Worm (Caenorhabditis elegans) whole organism, L4 larva: ENCODE measurements around the gene sqt-1.
A peak's percentile ranks its signal among the peaks of the same experiment; 100 is the strongest.

Experiments
- D1046.2 ChIP-seq: fragments of 200-800 bp; sonication (Bioruptor generic); IDR thresholded peaks from 2 replicates; pipeline ENCODE4 v1.3.6; 2022; ENCODE audit warnings: missing genetic modification characterization, missing compliant biosample characterization
- F26F4.8 ChIP-seq: fragments of 200-800 bp; sonication (Bioruptor generic); conservative IDR thresholded peaks from 2 replicates; pipeline ENCODE4 v1.3.6; 2022; ENCODE audit warnings: missing genetic modification characterization, missing compliant biosample characterization
- F37D6.2 ChIP-seq: sonication (generic microtip); optimal IDR thresholded peaks from 2 replicates; lab custom pipeline; 2016; ENCODE audit warnings: mild to moderate bottlenecking, missing genetic modification characterization, missing compliant biosample characterization
- F44E2.7 ChIP-seq: fragments of 200-800 bp; sonication (Bioruptor generic); IDR thresholded peaks from 2 replicates; pipeline ENCODE4 v2.1.2; 2022; ENCODE audit warnings: missing genetic modification characterization, missing compliant biosample characterization
- R02D3.7 ChIP-seq: fragments of 150-350 bp; sonication (generic microtip); optimal IDR thresholded peaks from 3 replicates; lab custom pipeline; 2014; ENCODE audit warnings: missing biosample characterization, missing genetic modification characterization
- T20F7.1 ChIP-seq: fragments of 200-800 bp; sonication (Bioruptor generic); optimal IDR thresholded peaks from 2 replicates; lab custom pipeline; 2018; ENCODE audit warnings: mild to moderate bottlenecking, missing genetic modification characterization, missing compliant biosample characterization
- T26A8.4 ChIP-seq: fragments of 200-800 bp; sonication (Bioruptor generic); IDR thresholded peaks from 2 replicates; pipeline ENCODE4 v1.3.6; 2022; ENCODE audit warnings: missing genetic modification characterization, missing compliant biosample characterization
- Y105C5A.15 ChIP-seq: fragments of 200-800 bp; sonication (Bioruptor generic); IDR thresholded peaks from 2 replicates; pipeline ENCODE4 v1.3.6; 2022; ENCODE audit warnings: missing genetic modification characterization, missing compliant biosample characterization
- ZK546.5 ChIP-seq, 2 experiments: sonication (generic microtip); optimal IDR thresholded peaks; 2 replicates each; lab custom pipeline; 2017; ENCODE audit warnings: missing biosample characterization in 2 of 2, missing genetic modification characterization in 2 of 2
- aha-1 ChIP-seq: fragments of 150-350 bp; peaks from one replicate; lab custom pipeline; 2014; ENCODE audit warnings: missing biosample characterization, missing genetic modification characterization
- arid-1 ChIP-seq: fragments of 200-800 bp; sonication (Bioruptor generic); conservative IDR thresholded peaks from 2 replicates; pipeline ENCODE4 v1.3.6; 2022; ENCODE audit warnings: missing genetic modification reagents, missing genetic modification characterization, missing compliant biosample characterization
- ceh-82 ChIP-seq: sonication (generic microtip); optimal IDR thresholded peaks from 2 replicates; lab custom pipeline; 2017; ENCODE audit warnings: missing biosample characterization, missing genetic modification characterization
- daf-8 ChIP-seq: fragments of 200-800 bp; sonication (Bioruptor generic); IDR thresholded peaks from 2 replicates; pipeline ENCODE4 v1.3.6; 2022; ENCODE audit warnings: missing genetic modification characterization, missing compliant biosample characterization
- dmd-6 ChIP-seq: fragments of 200-800 bp; sonication (Bioruptor generic); IDR thresholded peaks from 2 replicates; pipeline ENCODE4 v1.3.6; 2022; ENCODE audit warnings: missing genetic modification reagents, missing genetic modification characterization, missing compliant biosample characterization
- dmd-8 ChIP-seq: fragments of 200-800 bp; sonication (Bioruptor generic); IDR thresholded peaks from 2 replicates; pipeline ENCODE4 v1.3.6; 2022; ENCODE audit warnings: missing genetic modification characterization, missing compliant biosample characterization
- dpl-1 ChIP-seq: fragments of 150-350 bp; optimal IDR thresholded peaks from 2 replicates; lab custom pipeline; 2014; ENCODE audit warnings: missing biosample characterization, missing genetic modification reagents, missing genetic modification characterization
- duxl-1 ChIP-seq: sonication (generic microtip); optimal IDR thresholded peaks from 2 replicates; lab custom pipeline; 2016; ENCODE audit warnings: mild to moderate bottlenecking, missing genetic modification characterization, moderate library complexity, missing compliant biosample characterization; ENCODE audit not compliant: poor library complexity
- fos-1 ChIP-seq: fragments of 150-350 bp; optimal IDR thresholded peaks from 2 replicates; lab custom pipeline; 2014; ENCODE audit warnings: missing biosample characterization, missing genetic modification characterization
- gei-8 ChIP-seq: fragments of 200-800 bp; sonication (Bioruptor generic); optimal IDR thresholded peaks from 2 replicates; lab custom pipeline; 2018; ENCODE audit warnings: mild to moderate bottlenecking, missing genetic modification characterization, missing compliant biosample characterization
- lin-13 ChIP-seq: fragments of 150-350 bp; optimal IDR thresholded peaks from 2 replicates; lab custom pipeline; 2014; ENCODE audit warnings: missing biosample characterization, missing genetic modification reagents, missing genetic modification characterization
- lin-15B ChIP-seq: fragments of 150-350 bp; sonication (generic microtip); optimal IDR thresholded peaks from 3 replicates; lab custom pipeline; 2014; ENCODE audit warnings: missing biosample characterization, missing genetic modification characterization
- lin-38 ChIP-seq: fragments of 200-800 bp; sonication (Bioruptor generic); IDR thresholded peaks from 2 replicates; pipeline ENCODE4 v1.3.6; 2022; ENCODE audit warnings: missing genetic modification reagents, missing genetic modification characterization, missing compliant biosample characterization
- lin-39 ChIP-seq: fragments of 150-350 bp; optimal IDR thresholded peaks from 2 replicates; lab custom pipeline; 2014; ENCODE audit warnings: missing biosample characterization, missing genetic modification reagents, missing genetic modification characterization
- lsy-2 ChIP-seq, 2 experiments: fragments of 150-350 bp in 1 of 2; sonication (generic microtip) in 1 of 2; optimal IDR thresholded peaks; 2 replicates each; lab custom pipeline; 2014 to 2017; ENCODE audit warnings: missing biosample characterization in 2 of 2, missing genetic modification characterization in 2 of 2
- madf-9 ChIP-seq: fragments of 200-800 bp; sonication (Bioruptor generic); conservative IDR thresholded peaks from 2 replicates; pipeline ENCODE4 v1.3.6; 2022; ENCODE audit warnings: missing genetic modification reagents, missing genetic modification characterization, missing compliant biosample characterization
- mes-2 ChIP-seq: sonication (generic microtip); optimal IDR thresholded peaks from 2 replicates; lab custom pipeline; 2016; ENCODE audit warnings: missing genotype, mild to moderate bottlenecking, missing genetic modification characterization, missing compliant biosample characterization; ENCODE audit not compliant: poor library complexity, severe bottlenecking
- nhr-10 ChIP-seq: fragments of 150-350 bp; optimal IDR thresholded peaks from 2 replicates; lab custom pipeline; 2014; ENCODE audit warnings: missing biosample characterization, missing genetic modification characterization
- nhr-111 ChIP-seq: fragments of 200-800 bp; sonication (Bioruptor generic); optimal IDR thresholded peaks from 2 replicates; lab custom pipeline; 2018; ENCODE audit warnings: mild to moderate bottlenecking, missing genetic modification characterization, missing compliant biosample characterization
- nhr-28 ChIP-seq: fragments of 150-350 bp; optimal IDR thresholded peaks from 2 replicates; lab custom pipeline; 2014; ENCODE audit warnings: missing biosample characterization, missing genetic modification characterization
- sdz-12 ChIP-seq: fragments of 200-800 bp; sonication (Bioruptor generic); optimal IDR thresholded peaks from 2 replicates; lab custom pipeline; 2018; ENCODE audit warnings: mild to moderate bottlenecking, missing genetic modification characterization, missing compliant biosample characterization
- set-16 ChIP-seq: fragments of 200-800 bp; sonication (Bioruptor generic); IDR thresholded peaks from 2 replicates; pipeline ENCODE4 v1.3.6; 2022; ENCODE audit warnings: missing genetic modification reagents, missing genetic modification characterization, missing compliant biosample characterization
- skn-1 ChIP-seq: fragments of 150-350 bp; optimal IDR thresholded peaks from 2 replicates; lab custom pipeline; 2014; ENCODE audit warnings: missing biosample characterization, missing genetic modification characterization
- snpc-4 ChIP-seq: fragments of 150-350 bp; optimal IDR thresholded peaks from 2 replicates; lab custom pipeline; 2014; ENCODE audit warnings: missing biosample characterization, missing genetic modification characterization
- tag-97 ChIP-seq: fragments of 200-800 bp; sonication (Bioruptor generic); IDR thresholded peaks from 2 replicates; pipeline ENCODE4 v1.3.6; 2022; ENCODE audit warnings: missing genetic modification characterization, missing compliant biosample characterization
- tra-1 ChIP-seq: fragments of 200-800 bp; sonication (Bioruptor generic); IDR thresholded peaks from 2 replicates; pipeline ENCODE4 v1.3.6; 2022; ENCODE audit warnings: missing genetic modification reagents, missing genetic modification characterization, missing compliant biosample characterization
- unc-130 ChIP-seq: sonication (generic microtip); optimal IDR thresholded peaks from 2 replicates; lab custom pipeline; 2016; ENCODE audit warnings: missing genetic modification reagents, missing genetic modification characterization, missing compliant biosample characterization
- unc-62 ChIP-seq, 3 experiments: fragments of 150-350 bp in 1 of 3; sonication (generic microtip); optimal IDR thresholded peaks in 2 of 3; peaks in 1 of 3; 1 replicate in 1 of 3; 2 replicates in 2 of 3; lab custom pipeline; 2014 to 2017; ENCODE audit warnings: missing biosample characterization in 3 of 3, missing genetic modification characterization in 3 of 3, missing genetic modification reagents in 3 of 3, missing genotype in 1 of 3
- vab-7 ChIP-seq: fragments of 200-800 bp; sonication (Bioruptor generic); IDR thresholded peaks from 2 replicates; pipeline ENCODE4 v1.3.6; 2022; ENCODE audit warnings: missing genetic modification reagents, missing genetic modification characterization, missing compliant biosample characterization
- zip-11 ChIP-seq: fragments of 200-800 bp; sonication (Bioruptor generic); IDR thresholded peaks from 2 replicates; pipeline ENCODE4 v1.3.6; 2022; ENCODE audit warnings: missing genetic modification characterization, missing compliant biosample characterization
- zip-2 ChIP-seq: fragments of 150-350 bp; optimal IDR thresholded peaks from 2 replicates; lab custom pipeline; 2014; ENCODE audit warnings: missing biosample characterization, missing genetic modification characterization
- ztf-11 ChIP-seq: fragments of 150-350 bp; optimal IDR thresholded peaks from 2 replicates; lab custom pipeline; 2014; ENCODE audit warnings: missing biosample characterization, missing genetic modification characterization
- ztf-7 ChIP-seq: fragments of 150-350 bp; optimal IDR thresholded peaks from 2 replicates; lab custom pipeline; 2014; ENCODE audit warnings: missing biosample characterization, missing genetic modification characterization

The sqt-1 gene

DNA sequence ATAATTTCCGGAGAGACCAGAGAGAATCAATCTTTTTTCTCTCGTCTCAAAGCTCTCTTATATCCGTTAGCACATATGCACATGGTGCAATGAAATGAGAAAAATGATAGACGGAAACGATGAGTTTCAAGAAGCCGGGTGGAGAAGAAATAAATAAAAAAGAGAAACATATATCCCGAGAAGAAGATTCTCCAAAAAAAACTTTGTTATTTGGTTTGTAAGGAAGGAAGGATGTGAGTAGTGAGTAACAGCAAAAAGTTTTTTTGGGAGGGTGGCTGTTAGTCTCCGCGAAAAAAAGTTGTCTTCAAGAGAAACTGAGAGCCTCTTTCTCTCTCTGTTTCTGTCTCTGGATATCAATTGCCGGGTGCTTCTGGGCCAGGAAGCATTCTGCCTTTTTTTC, 21.0 kb downstream of the sqt-1 start:
- TF ChIP-seq unc-62 (GFP tag; optimal IDR thresholded peaks at IDR 0.05 in 1 of 2; lab: Kevin White, UChicago): no peak
- no peak for TF ChIP-seq unc-62 (tag; optimal IDR thresholded peaks at IDR 0.05; lab: Kevin White, UChicago)
- no peak for TF ChIP-seq nhr-28 (tag; lab: Kevin White, UChicago)
- no peak for TF ChIP-seq zip-2 (tag; lab: Kevin White, UChicago)
- no peak for TF ChIP-seq vab-7 (GFP tag; lab: Robert Waterston, UW)
- TF ChIP-seq madf-9 (GFP tag; lab: Robert Waterston, UW): no peak
- no peak for TF ChIP-seq T20F7.1 (GFP tag; lab: Kevin White, UChicago)
- TF ChIP-seq set-16 (GFP tag; lab: Robert Waterston, UW): no peak
- no peak for TF ChIP-seq T26A8.4 (GFP tag; lab: Robert Waterston, UW)
- TF ChIP-seq arid-1 (GFP tag; lab: Robert Waterston, UW): no peak
- TF ChIP-seq ztf-11 (tag; lab: Kevin White, UChicago): no peak
- no peak for TF ChIP-seq skn-1 (tag; lab: Kevin White, UChicago)
- no peak for TF ChIP-seq F37D6.2 (tag; lab: Kevin White, UChicago)
- no peak for TF ChIP-seq daf-8 (GFP tag; lab: Robert Waterston, UW)
- no peak for TF ChIP-seq snpc-4 (tag; lab: Kevin White, UChicago)
- TF ChIP-seq dpl-1: no peak
- TF ChIP-seq lin-15B (tag; lab: Kevin White, UChicago): no peak
- no peak for TF ChIP-seq sdz-12 (GFP tag; lab: Kevin White, UChicago)
- TF ChIP-seq zip-11 (GFP tag; lab: Robert Waterston, UW): no peak
- no peak for TF ChIP-seq mes-2 (tag; lab: Kevin White, UChicago)

DNA sequence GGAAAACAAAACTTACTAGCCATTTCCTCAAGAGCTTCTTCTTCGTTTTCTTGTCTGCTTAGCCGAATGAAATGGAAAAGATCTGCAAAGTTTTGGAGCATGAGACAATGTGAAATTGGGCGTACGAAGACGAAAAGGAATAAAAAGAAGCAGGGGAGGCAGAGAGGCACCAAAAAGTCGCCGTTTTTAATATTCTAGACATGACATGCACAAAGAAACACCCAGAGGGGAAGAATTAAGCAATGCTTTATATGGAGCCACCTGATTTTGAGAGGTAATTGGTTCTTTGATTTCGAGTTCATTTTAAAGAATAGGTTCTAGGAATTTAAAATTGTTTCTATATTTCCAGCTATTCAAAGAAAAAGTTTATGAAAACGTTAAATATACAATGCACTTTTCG, 23.5 kb downstream of the sqt-1 start, which contains the start of gene T24F1.4:
T24F1.4 (minus strand) TSS at position 101 of the 400 bp plus-strand sequence.
- TF ChIP-seq nhr-10 (tag; lab: Kevin White, UChicago) (no peak), unc-130 (GFP tag; lab: Kevin White, UChicago) (no peak), R02D3.7 (tag; lab: Kevin White, UChicago) (no peak), F44E2.7 (GFP tag; lab: Robert Waterston, UW) (no peak), dmd-8 (GFP tag; lab: Robert Waterston, UW) (no peak), gei-8 (GFP tag; lab: Kevin White, UChicago) (no peak), nhr-111 (GFP tag; lab: Kevin White, UChicago) (no peak), madf-9 (GFP tag; lab: Robert Waterston, UW) (no peak), F26F4.8 (GFP tag; lab: Robert Waterston, UW) (no peak), lin-38 (GFP tag; lab: Robert Waterston, UW) (no peak), lin-39 (tag; lab: Kevin White, UChicago) (no peak), lin-13 (GFP tag; lab: Kevin White, UChicago) (no peak), tra-1 (GFP tag; lab: Robert Waterston, UW) (no peak), lsy-2 (tag; optimal IDR thresholded peaks at IDR 0.05; lab: Kevin White, UChicago) (no peak), tag-97 (GFP tag; lab: Robert Waterston, UW) (no peak), duxl-1 (tag; lab: Kevin White, UChicago) (no peak), vab-7 (GFP tag; lab: Robert Waterston, UW) (no peak), unc-62 (GFP tag; optimal IDR thresholded peaks at IDR 0.05 in 1 of 2; lab: Kevin White, UChicago) (no peak), unc-62 (tag; optimal IDR thresholded peaks at IDR 0.05; lab: Kevin White, UChicago) (no peak), ZK546.5 (tag; optimal IDR thresholded peaks at IDR 0.05; lab: Kevin White, UChicago) (no peak), Y105C5A.15 (GFP tag; lab: Robert Waterston, UW) (no peak)
- TF ChIP-seq, all 104 proteins: peak for 0

ce11 chrII:11312223-11312622, 25.4 kb downstream of the sqt-1 start, which contains the start of gene T24F1.7:
Gene T24F1.7 (plus strand): TSS chrII:11312523.
- TF ChIP-seq set-16 (GFP tag; lab: Robert Waterston, UW) (peak; percentile 34; the same call in 1 of the 2 replicates), ztf-7 (no peak), ceh-82 (tag; lab: Kevin White, UChicago) (no peak), fos-1 (tag; lab: Kevin White, UChicago) (no peak), dmd-6 (GFP tag; lab: Robert Waterston, UW) (no peak), aha-1 (tag; lab: Kevin White, UChicago) (peak; percentile 72), D1046.2 (0 out of 2 replicates have a peak, but pooled peaks have one; percentile 5)
